Fruit fly (Drosophila melanogaster) S2 (cell line): Measurements from ENCODE around the gene gwl.

ENCODE experiments used
- CG8478 ChIP-seq: fragments of >200 bp; optimal IDR thresholded peaks from 2 replicates; lab custom pipeline; 2018
- CTCF ChIP-seq, 2 experiments: fragments of >200 bp; optimal IDR thresholded peaks; 2 replicates each; lab custom pipeline; 2018

Gene gwl

DNA sequence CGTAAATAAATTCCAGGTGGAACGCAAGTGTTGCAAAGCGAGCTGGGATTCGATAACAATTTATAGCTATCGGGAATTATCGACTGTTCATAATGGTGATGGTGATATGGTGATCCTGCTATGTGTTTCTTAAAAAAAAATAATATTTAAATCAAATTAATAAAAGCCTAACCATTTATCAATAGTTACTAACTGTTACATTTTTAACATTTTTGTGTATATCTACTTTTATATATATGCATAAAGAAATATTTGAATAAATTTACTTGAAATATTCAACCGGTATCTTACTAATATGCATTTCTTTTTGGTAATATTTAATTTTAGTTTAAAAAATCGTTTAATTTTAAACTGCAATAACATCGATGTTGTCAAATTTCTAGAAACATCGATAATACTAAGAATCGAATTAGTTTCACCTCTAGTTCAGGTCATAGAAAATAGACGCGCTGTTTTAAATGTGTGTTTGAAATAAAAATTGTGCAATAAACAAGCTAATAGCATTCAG is at the start of gene gwl, which contains the start of gene PGS1:
gwl (plus strand) TSS at position 410 of the 508 bp plus-strand sequence.
PGS1 (minus strand) TSS at position 81 of the 508 bp plus-strand sequence.
- TF ChIP-seq CG8478, result no peak
- no peak for TF ChIP-seq CTCF (optimal IDR thresholded peaks at IDR 0.05; lab: Kevin White, UChicago)

DNA sequence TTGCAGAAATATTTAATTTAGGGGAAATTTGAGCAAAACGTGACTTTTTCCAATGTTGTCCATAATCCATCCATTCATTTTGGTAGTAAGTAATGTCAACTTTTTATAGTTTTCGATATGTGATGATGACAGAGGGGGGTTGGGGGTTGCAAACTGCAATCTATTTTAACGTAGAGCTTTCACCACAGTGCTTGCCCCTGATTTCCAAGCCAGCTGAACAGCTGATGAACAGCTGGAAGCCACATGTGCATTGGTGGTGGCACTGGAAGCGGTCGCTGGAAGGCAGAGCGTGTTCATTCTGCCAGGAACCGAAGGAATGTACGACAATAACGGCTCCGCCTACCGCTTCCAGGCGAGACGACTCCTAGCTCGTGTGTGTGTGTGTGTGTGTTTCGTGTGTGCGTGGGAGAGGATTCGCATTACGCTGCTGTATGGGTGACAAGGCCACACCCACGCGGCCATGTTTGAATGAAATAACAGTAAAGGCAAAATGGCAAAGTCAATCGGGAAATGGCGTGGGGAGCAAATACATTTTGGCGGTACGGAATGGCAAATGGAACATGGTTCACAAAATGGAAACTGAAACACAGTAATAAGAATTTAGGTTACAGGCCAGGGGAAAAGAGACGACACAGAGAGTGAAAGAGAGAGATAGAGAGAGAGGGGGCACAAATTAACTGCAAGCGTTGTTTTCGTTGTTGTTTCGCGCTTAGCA is 47.2 kb upstream of the gwl start:
- TF ChIP-seq CG8478, result no peak
- TF ChIP-seq CTCF (optimal IDR thresholded peaks at IDR 0.05; lab: Kevin White, UChicago), result no peak

DNA sequence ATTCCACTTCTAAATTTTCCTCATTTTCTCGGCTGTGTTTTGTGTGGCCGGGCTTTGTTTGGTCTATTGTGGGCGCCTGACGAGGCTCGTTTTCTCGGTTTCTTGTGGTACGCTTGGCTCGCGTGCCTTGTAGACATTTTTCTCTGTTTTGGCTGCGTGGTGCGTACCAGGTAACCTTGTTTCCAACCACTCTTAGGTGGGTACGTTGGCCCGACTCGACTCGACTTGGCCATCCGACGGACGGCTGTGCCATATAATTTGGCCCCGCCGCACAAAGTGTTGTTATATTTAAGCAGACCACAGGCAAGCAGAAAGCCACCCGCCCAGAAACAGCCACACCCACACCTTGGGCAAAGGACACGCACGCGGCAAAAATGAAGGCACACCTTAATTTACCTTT is 42.7 kb upstream of the gwl start:
- TF ChIP-seq CG8478 (no peak), CTCF (optimal IDR thresholded peaks at IDR 0.05; lab: Kevin White, UChicago) (no peak)

- TF ChIP-seq CG8478 (no peak), CTCF (optimal IDR thresholded peaks at IDR 0.05; lab: Kevin White, UChicago) (no peak)
Measured at dm6 chr3R:18705150-18705549, 41.0 kb upstream of the gwl start, which contains the start of the genes ChAT and VAChT. Gene ChAT (plus strand): TSS chr3R:18705501. Gene VAChT (plus strand): TSS chr3R:18705501.

DNA sequence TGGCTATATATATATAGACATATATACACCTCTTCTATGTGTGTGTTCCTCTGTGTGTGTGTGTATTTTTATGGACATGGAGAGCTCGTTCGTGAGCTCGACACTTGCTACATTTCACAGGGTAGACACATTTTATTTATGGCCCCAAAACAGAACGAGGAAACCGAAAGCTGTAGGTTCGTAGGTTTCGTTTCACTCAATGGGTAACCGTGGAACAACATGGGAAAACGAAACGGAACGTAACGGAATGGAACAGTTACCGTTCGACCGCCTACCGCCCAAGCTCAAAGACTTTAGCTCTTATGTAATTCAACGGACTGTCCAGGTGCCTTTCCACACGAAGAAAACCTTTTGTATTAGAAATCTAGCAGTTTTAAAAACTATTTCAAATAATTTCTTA is 39.9 kb upstream of the gwl start:
- TF ChIP-seq CTCF (optimal IDR thresholded peaks at IDR 0.05; lab: Kevin White, UChicago) (no peak), CG8478 (no peak)

dm6 chr3R:18707492-18707891 is 38.7 kb upstream of the gwl start:
- TF ChIP-seq CG8478, result no peak
- no peak for TF ChIP-seq CTCF (optimal IDR thresholded peaks at IDR 0.05; lab: Kevin White, UChicago)

DNA sequence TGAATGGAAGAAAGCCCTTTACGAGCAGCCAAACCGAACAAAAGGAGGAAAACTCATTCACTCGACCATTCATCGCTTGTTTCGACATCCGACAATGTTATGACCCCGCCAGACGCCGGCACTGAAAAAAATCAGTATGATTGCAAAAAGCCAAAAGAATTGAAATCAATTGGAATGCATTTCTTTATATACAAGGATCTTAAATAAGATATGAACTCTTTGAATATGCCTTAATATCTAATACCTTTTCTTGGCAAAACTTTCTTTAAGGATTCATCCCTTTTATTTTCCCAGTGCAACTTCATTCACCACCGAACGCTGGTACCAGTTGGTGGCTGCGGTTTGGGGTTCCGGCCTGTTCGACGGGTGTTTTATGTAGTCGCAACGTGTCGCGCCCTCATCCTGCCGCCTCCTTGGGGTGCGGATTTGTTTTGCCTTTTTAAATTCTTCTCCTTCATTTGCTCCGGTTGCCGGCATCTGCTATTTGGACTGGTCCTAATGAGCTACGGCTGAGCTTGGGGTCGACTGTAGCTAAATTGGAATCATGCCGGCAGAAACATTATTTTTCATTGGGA is 26.3 kb upstream of the gwl start:
- TF ChIP-seq CTCF (optimal IDR thresholded peaks at IDR 0.05; lab: Kevin White, UChicago) (no peak), CG8478 (no peak)

DNA sequence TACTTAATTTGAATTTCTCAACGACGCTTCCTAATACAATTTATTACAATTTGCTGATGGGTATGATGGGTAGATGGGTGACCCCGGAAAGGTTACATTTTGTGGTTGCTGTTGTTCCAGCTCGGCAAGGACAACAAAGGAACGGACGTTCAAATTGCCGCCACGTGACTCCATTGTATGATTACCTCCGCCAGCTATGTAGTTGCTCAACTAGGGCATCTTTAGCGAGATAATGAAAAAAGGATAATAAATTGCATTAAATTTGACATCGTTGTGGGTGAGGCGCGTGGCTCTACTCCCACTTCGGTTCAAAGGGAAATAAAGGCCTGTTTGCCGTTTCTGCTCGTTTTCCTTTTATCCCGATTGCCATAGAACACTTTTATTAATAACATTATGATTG is 24.8 kb upstream of the gwl start:
- no peak for TF ChIP-seq CTCF (optimal IDR thresholded peaks at IDR 0.05; lab: Kevin White, UChicago)
- no peak for TF ChIP-seq CG8478

DNA sequence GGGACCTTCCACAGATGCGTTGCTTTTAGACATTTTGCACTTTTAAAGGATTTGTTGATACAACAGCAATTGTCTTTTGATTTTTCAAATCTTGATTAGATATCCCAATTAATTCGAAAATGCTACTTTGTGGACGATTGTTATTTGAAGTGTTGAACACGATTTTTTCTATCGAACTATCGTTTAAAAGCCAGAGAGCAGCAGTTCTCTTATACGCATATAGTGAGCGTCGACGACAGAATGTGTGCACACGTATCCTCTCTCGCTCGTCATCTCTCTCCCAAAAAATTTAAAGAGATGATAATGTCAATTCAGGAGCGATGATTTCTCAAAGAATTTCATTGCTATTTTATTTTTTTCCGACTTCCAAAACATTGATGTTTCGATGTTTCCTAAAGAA is 23.7 kb upstream of the gwl start, which contains the start of gene CG34283:
CG34283 (minus strand) TSS at position 101 of the 400 bp plus-strand sequence.
- TF ChIP-seq CTCF (optimal IDR thresholded peaks at IDR 0.05; lab: Kevin White, UChicago), result no peak
- TF ChIP-seq CG8478, result no peak

dm6 chr3R:18726334-18726733 is 19.8 kb upstream of the gwl start, which contains the start of gene CG7714:
Gene CG7714 (minus strand): TSS chr3R:18726434.
- TF ChIP-seq CG8478, result no peak
- no peak for TF ChIP-seq CTCF (optimal IDR thresholded peaks at IDR 0.05; lab: Kevin White, UChicago)

- TF ChIP-seq CTCF (optimal IDR thresholded peaks at IDR 0.05; lab: Kevin White, UChicago), result no peak
- TF ChIP-seq CG8478, result no peak
Measured at dm6 chr3R:18728368-18728767, 17.8 kb upstream of the gwl start, which contains the start of gene CG7715. Gene CG7715 (minus strand): TSS chr3R:18728468.

dm6 chr3R:18731241-18731640 is 14.9 kb upstream of the gwl start:
- TF ChIP-seq CG8478, result no peak
- no peak for TF ChIP-seq CTCF (optimal IDR thresholded peaks at IDR 0.05; lab: Kevin White, UChicago)

- no peak for TF ChIP-seq CG8478
- TF ChIP-seq CTCF (optimal IDR thresholded peaks at IDR 0.05; lab: Kevin White, UChicago), result no peak
Measured at dm6 chr3R:18732381-18732780, 13.8 kb upstream of the gwl start, which contains the start of gene CG14302. Gene CG14302 (plus strand): TSS chr3R:18732681.

DNA sequence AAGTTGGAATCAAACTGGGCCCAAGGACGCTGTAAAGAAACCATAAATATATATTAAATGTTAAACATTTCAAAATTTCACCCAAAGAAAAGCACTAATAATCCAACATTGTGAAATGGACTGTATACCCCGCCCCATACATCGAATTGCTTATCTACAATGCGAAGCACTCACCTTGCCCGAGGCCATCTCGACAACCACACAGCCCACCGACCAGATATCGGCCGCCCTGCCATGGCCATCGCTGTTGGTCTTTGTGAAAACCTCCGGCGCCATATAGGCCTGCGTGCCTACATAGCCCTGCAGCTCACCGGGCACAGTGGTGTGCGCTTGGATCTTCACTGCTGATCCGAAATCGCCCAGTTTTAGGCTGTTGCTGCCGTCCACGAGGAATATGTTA is 12.6 kb upstream of the gwl start:
- TF ChIP-seq CG8478 (no peak), CTCF (optimal IDR thresholded peaks at IDR 0.05; lab: Kevin White, UChicago) (no peak)

dm6 chr3R:18738086-18738485 is 8.1 kb upstream of the gwl start:
- TF ChIP-seq CG8478, result no peak
- peak; percentile 4 to 28 for TF ChIP-seq CTCF (optimal IDR thresholded peaks at IDR 0.05; lab: Kevin White, UChicago)
